Fruit fly (Drosophila melanogaster): ENCODE data around the gene CG3598.

DNA sequence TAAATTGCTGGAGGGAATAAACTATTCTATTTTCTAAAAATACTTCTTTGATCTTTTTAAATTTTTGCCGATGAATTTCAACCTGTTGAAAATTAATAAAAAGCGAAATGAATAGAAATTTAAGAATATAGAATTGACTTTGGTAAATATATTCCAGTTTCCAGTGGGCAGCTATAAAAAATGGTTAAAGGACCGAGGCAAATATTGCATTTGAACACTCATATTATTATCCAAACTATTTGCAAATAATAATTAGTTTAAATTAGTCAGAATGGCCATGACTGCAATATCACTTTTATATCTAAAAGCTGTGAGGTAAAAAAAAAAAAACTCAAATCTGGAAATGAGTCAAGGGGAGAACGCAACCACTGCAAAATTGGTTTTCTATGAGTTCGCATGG, 2.0 kb upstream of the CG3598 start, which contains the start of gene CG3592:
- TF ChIP-seq Hr96 (GFP tag; optimal IDR thresholded peaks at IDR 0.05) (no peak), kay (GFP tag; ENCODE audit: borderline replicate concordance) (no peak), CG5204 (GFP tag; optimal IDR thresholded peaks at IDR 0.05) (no peak), bab1 (GFP tag; optimal IDR thresholded peaks at IDR 0.05) (no peak), ovo (GFP tag; optimal IDR thresholded peaks at IDR 0.05) (no peak), pad (GFP tag; optimal IDR thresholded peaks at IDR 0.05) (no peak), CG7101 (tag; optimal IDR thresholded peaks at IDR 0.05) (no peak), CG1620 (GFP tag; optimal IDR thresholded peaks at IDR 0.05) (no peak), CG12768 (GFP tag; optimal IDR thresholded peaks at IDR 0.05) (no peak)

Data from whole organism, adult.